Worm (Caenorhabditis elegans) whole organism, L3 larva: ENCODE data around the gene Y53F4B.51.
A peak's percentile ranks its signal among the peaks of the same experiment; 100 is the strongest.

Experiments used
- R02D3.7 ChIP-seq: fragments of 150-350 bp; optimal IDR thresholded peaks from 2 replicates; lab custom pipeline; 2014; ENCODE audit warnings: missing biosample characterization, missing genetic modification characterization
- ZK546.5 ChIP-seq: sonication (generic microtip); optimal IDR thresholded peaks from 2 replicates; lab custom pipeline; 2017; ENCODE audit warnings: missing biosample characterization, missing genetic modification characterization
- aly-2 ChIP-seq: fragments of 150-350 bp; optimal IDR thresholded peaks from 2 replicates; lab custom pipeline; 2014; ENCODE audit warnings: missing biosample characterization, missing genetic modification characterization
- ama-1 ChIP-seq: fragments of 150-350 bp; optimal IDR thresholded peaks from 2 replicates; lab custom pipeline; 2018
- ceh-16 ChIP-seq: sonication (generic microtip); optimal IDR thresholded peaks from 2 replicates; lab custom pipeline; 2017; ENCODE audit warnings: missing biosample characterization, missing genetic modification characterization
- ceh-82 ChIP-seq: fragments of 150-350 bp; optimal IDR thresholded peaks from 2 replicates; lab custom pipeline; 2014; ENCODE audit warnings: missing biosample characterization, missing genetic modification characterization
- ceh-9 ChIP-seq: sonication (generic microtip); optimal IDR thresholded peaks from 2 replicates; lab custom pipeline; 2018; ENCODE audit warnings: missing biosample characterization, missing genetic modification characterization
- daf-12 ChIP-seq: fragments of 150-350 bp; optimal IDR thresholded peaks from 2 replicates; lab custom pipeline; 2014; ENCODE audit warnings: missing biosample characterization, missing genetic modification reagents, missing genetic modification characterization
- egl-5 ChIP-seq: fragments of 150-350 bp; optimal IDR thresholded peaks from 2 replicates; lab custom pipeline; 2017; ENCODE audit warnings: missing biosample characterization, missing genetic modification reagents, missing genetic modification characterization, inconsistent platforms
- elt-1 ChIP-seq: fragments of 150-350 bp; optimal IDR thresholded peaks from 2 replicates; lab custom pipeline; 2014; ENCODE audit warnings: missing biosample characterization, missing genetic modification characterization
- elt-2 ChIP-seq: sonication (generic microtip); optimal IDR thresholded peaks from 2 replicates; lab custom pipeline; 2016; ENCODE audit warnings: missing genetic modification reagents, mild to moderate bottlenecking, missing genetic modification characterization, missing compliant biosample characterization
- eor-1 ChIP-seq, 2 experiments: fragments of 150-350 bp; optimal IDR thresholded peaks; 2 replicates each; lab custom pipeline; 2014 to 2018; ENCODE audit warnings: missing biosample characterization in 2 of 2, missing genetic modification characterization in 2 of 2
- fkh-2 ChIP-seq: fragments of 150-350 bp; optimal IDR thresholded peaks from 2 replicates; lab custom pipeline; 2014; ENCODE audit warnings: missing biosample characterization, missing genetic modification reagents, missing genetic modification characterization
- fos-1 ChIP-seq: fragments of 150-350 bp; optimal IDR thresholded peaks from 2 replicates; lab custom pipeline; 2014; ENCODE audit warnings: missing biosample characterization, missing genetic modification characterization
- hmg-11 ChIP-seq: sonication (generic microtip); optimal IDR thresholded peaks from 2 replicates; lab custom pipeline; 2016; ENCODE audit warnings: missing genetic modification characterization, missing compliant biosample characterization
- jun-1 ChIP-seq: fragments of 150-350 bp; optimal IDR thresholded peaks from 2 replicates; lab custom pipeline; 2014; ENCODE audit warnings: missing biosample characterization, missing genetic modification reagents, missing genetic modification characterization
- lin-15B ChIP-seq: fragments of 150-350 bp; optimal IDR thresholded peaks from 2 replicates; lab custom pipeline; 2014; ENCODE audit warnings: missing biosample characterization, missing genetic modification characterization
- lin-39 ChIP-seq: fragments of 150-350 bp; optimal IDR thresholded peaks from 2 replicates; lab custom pipeline; 2018; ENCODE audit warnings: missing biosample characterization, missing genetic modification reagents, missing genetic modification characterization
- lsy-12 ChIP-seq: sonication (generic microtip); optimal IDR thresholded peaks from 2 replicates; lab custom pipeline; 2016; ENCODE audit warnings: mild to moderate bottlenecking, missing genetic modification characterization, missing compliant biosample characterization
- mml-1 ChIP-seq: fragments of 150-350 bp; sonication (generic microtip); optimal IDR thresholded peaks from 3 replicates; lab custom pipeline; 2014; ENCODE audit warnings: missing biosample characterization, missing genetic modification characterization
- nhr-11 ChIP-seq: fragments of 150-350 bp; optimal IDR thresholded peaks from 2 replicates; lab custom pipeline; 2014; ENCODE audit warnings: missing biosample characterization, missing genetic modification characterization
- nhr-23 ChIP-seq: fragments of 150-350 bp; optimal IDR thresholded peaks from 2 replicates; lab custom pipeline; 2014; ENCODE audit warnings: missing biosample characterization, missing genetic modification reagents, missing genetic modification characterization
- nhr-237 ChIP-seq: fragments of 150-350 bp; optimal IDR thresholded peaks from 2 replicates; lab custom pipeline; 2014; ENCODE audit warnings: missing biosample characterization, missing genetic modification characterization
- nhr-43 ChIP-seq: sonication (generic microtip); optimal IDR thresholded peaks from 2 replicates; lab custom pipeline; 2016; ENCODE audit warnings: mild to moderate bottlenecking, missing genetic modification characterization, missing compliant biosample characterization; ENCODE audit not compliant: poor library complexity, severe bottlenecking
- nhr-67 ChIP-seq: fragments of 150-350 bp; optimal IDR thresholded peaks from 2 replicates; lab custom pipeline; 2014; ENCODE audit warnings: missing biosample characterization, missing genetic modification characterization
- nhr-76 ChIP-seq: fragments of 150-350 bp; sonication (generic microtip); optimal IDR thresholded peaks from 5 replicates; lab custom pipeline; 2014; ENCODE audit warnings: missing biosample characterization, missing genetic modification characterization
- nhr-77 ChIP-seq: fragments of 150-350 bp; optimal IDR thresholded peaks from 2 replicates; lab custom pipeline; 2014; ENCODE audit warnings: missing biosample characterization, missing genetic modification characterization
- pha-4 ChIP-seq: fragments of 150-350 bp; optimal IDR thresholded peaks from 2 replicates; lab custom pipeline; 2014; ENCODE audit warnings: missing biosample characterization, missing genetic modification reagents, missing genetic modification characterization
- pqm-1 ChIP-seq: fragments of 150-350 bp; optimal IDR thresholded peaks from 2 replicates; lab custom pipeline; 2017; ENCODE audit warnings: missing biosample characterization, missing genetic modification characterization, inconsistent platforms
- sea-2 ChIP-seq: fragments of 150-350 bp; sonication (generic microtip); optimal IDR thresholded peaks from 4 replicates; lab custom pipeline; 2014; ENCODE audit warnings: missing biosample characterization, missing genetic modification reagents, missing genetic modification characterization
- skn-1 ChIP-seq: fragments of 150-350 bp; optimal IDR thresholded peaks from 2 replicates; lab custom pipeline; 2014; ENCODE audit warnings: missing biosample characterization, missing genetic modification characterization
- tbx-2 ChIP-seq: sonication (generic microtip); optimal IDR thresholded peaks from 2 replicates; lab custom pipeline; 2016; ENCODE audit warnings: mild to moderate bottlenecking, missing genetic modification characterization, missing compliant biosample characterization
- zag-1 ChIP-seq: fragments of 150-350 bp; optimal IDR thresholded peaks from 2 replicates; lab custom pipeline; 2014; ENCODE audit warnings: missing biosample characterization, missing genetic modification characterization
- ztf-11 ChIP-seq: fragments of 150-350 bp; optimal IDR thresholded peaks from 2 replicates; lab custom pipeline; 2014; ENCODE audit warnings: missing biosample characterization, missing genetic modification characterization

Y53F4B.51 gene

DNA sequence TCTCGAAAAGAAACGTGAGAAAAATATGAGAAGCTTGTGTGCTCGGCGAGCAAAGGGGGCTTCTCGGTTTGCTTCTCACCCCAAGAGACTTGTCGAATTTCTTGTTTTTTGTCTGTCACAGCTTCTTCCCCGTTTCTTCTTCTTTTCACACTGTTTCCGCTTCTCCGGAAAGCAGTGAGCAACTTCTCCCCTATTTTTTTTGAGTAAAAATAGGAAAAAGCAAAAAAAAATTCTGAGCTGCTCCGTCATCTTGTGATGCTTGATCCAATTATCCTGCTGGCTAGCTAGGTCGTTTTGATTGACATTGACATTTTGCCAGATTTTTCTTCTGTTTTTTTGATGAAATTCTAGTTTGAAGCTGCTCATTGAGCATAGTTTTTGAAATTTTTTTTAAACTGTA, at the start of gene Y53F4B.51:
TSS of gene Y53F4B.51 (minus strand) at position 63 of the 400 bp plus-strand sequence.
- no peak for TF ChIP-seq hmg-11

ce11 chrII:15058282-15058681, 44.0 kb upstream of the Y53F4B.51 start, which contains the start of gene Y53F4B.17:
TSS of gene Y53F4B.17 (plus strand) at chrII:15058656.
- TF ChIP-seq ztf-11 (tag; lab: Kevin White, UChicago) (no peak), elt-1 (tag; lab: Kevin White, UChicago) (no peak), nhr-43 (tag; lab: Kevin White, UChicago) (no peak), hmg-11 (no peak), R02D3.7 (tag; lab: Kevin White, UChicago) (no peak), lsy-12 (no peak), nhr-11 (no peak), nhr-76 (tag; lab: Kevin White, UChicago) (no peak)

ce11 chrII:15042783-15043182, 28.5 kb upstream of the Y53F4B.51 start:
- TF ChIP-seq lin-39 (tag; lab: Kevin White, UChicago), result peak; percentile 50

- no peak for TF ChIP-seq aly-2 (tag; lab: Kevin White, UChicago)
- no peak for TF ChIP-seq ztf-11 (tag; lab: Kevin White, UChicago)
- no peak for TF ChIP-seq jun-1 (tag; lab: Kevin White, UChicago)
- TF ChIP-seq egl-5 (tag; lab: Kevin White, UChicago), result no peak
- TF ChIP-seq tbx-2, result no peak
- no peak for TF ChIP-seq nhr-67 (tag; lab: Kevin White, UChicago)
- no peak for TF ChIP-seq daf-12 (tag; lab: Kevin White, UChicago)
- no peak for TF ChIP-seq nhr-43 (tag; lab: Kevin White, UChicago)
- no peak for TF ChIP-seq ZK546.5 (tag; lab: Kevin White, UChicago)
- TF ChIP-seq lin-39 (tag; lab: Kevin White, UChicago), result no peak
- TF ChIP-seq zag-1 (tag; lab: Kevin White, UChicago), result no peak
- no peak for TF ChIP-seq eor-1 (tag; optimal IDR thresholded peaks at IDR 0.05; lab: Kevin White, UChicago)
- TF ChIP-seq nhr-237 (tag; lab: Kevin White, UChicago), result no peak
- TF ChIP-seq elt-1 (tag; lab: Kevin White, UChicago), result no peak
- no peak for TF ChIP-seq sea-2 (GFP tag; lab: Kevin White, UChicago)
- no peak for TF ChIP-seq nhr-77 (tag; lab: Kevin White, UChicago)
- TF ChIP-seq ceh-82 (tag; lab: Kevin White, UChicago), result no peak
- no peak for TF ChIP-seq lsy-12
- TF ChIP-seq, all 47 proteins: peak for 0
Observed at ce11 chrII:15042310-15042709, 28.1 kb upstream of the Y53F4B.51 start.

- no peak for TF ChIP-seq elt-2 (tag; lab: Kevin White, UChicago)
- no peak for TF ChIP-seq ceh-82 (tag; lab: Kevin White, UChicago)
- TF ChIP-seq nhr-23, result no peak
- TF ChIP-seq pha-4, result no peak
- no peak for TF ChIP-seq ceh-9 (tag; lab: Kevin White, UChicago)
- no peak for TF ChIP-seq mml-1 (tag; lab: Kevin White, UChicago)
- TF ChIP-seq elt-1 (tag; lab: Kevin White, UChicago), result no peak
Observed at ce11 chrII:15039104-15039503, 24.9 kb upstream of the Y53F4B.51 start, which contains the start of gene trip-4. TSS of gene trip-4 (plus strand) at chrII:15039404.

- TF ChIP-seq nhr-67 (tag; lab: Kevin White, UChicago), result no peak
- no peak for TF ChIP-seq fkh-2
- no peak for TF ChIP-seq egl-5 (tag; lab: Kevin White, UChicago)
- no peak for TF ChIP-seq elt-2 (tag; lab: Kevin White, UChicago)
- no peak for TF ChIP-seq ama-1
- no peak for TF ChIP-seq lin-39 (tag; lab: Kevin White, UChicago)
- no peak for TF ChIP-seq R02D3.7 (tag; lab: Kevin White, UChicago)
- TF ChIP-seq fos-1 (tag; lab: Kevin White, UChicago), result no peak
- no peak for TF ChIP-seq pqm-1 (tag; lab: Kevin White, UChicago)
- TF ChIP-seq ceh-16, result no peak
- no peak for TF ChIP-seq skn-1
- TF ChIP-seq lin-15B (tag; lab: Kevin White, UChicago), result no peak
- no peak for TF ChIP-seq mml-1 (tag; lab: Kevin White, UChicago)
- TF ChIP-seq hmg-11, result no peak
- no peak for TF ChIP-seq nhr-11
Observed at ce11 chrII:15037782-15038181, 23.5 kb upstream of the Y53F4B.51 start, which contains the start of gene Y53F4B.14. TSS of gene Y53F4B.14 (plus strand) at chrII:15037991.
